Worm (Caenorhabditis elegans) whole organism, early embryonic: ENCODE results near the gene cutl-27.

Experiments
- F13C5.2 ChIP-seq: sonication (generic microtip); optimal IDR thresholded peaks from 2 replicates; lab custom pipeline; 2017; ENCODE audit warnings: mild to moderate bottlenecking, missing genetic modification characterization, inconsistent platforms, missing compliant biosample characterization
- ceh-36 ChIP-seq: sonication (generic microtip); optimal IDR thresholded peaks from 2 replicates; lab custom pipeline; 2016; ENCODE audit warnings: missing genetic modification characterization, inconsistent platforms, missing compliant biosample characterization
- hmg-4 ChIP-seq: fragments of 200-800 bp; sonication (Bioruptor generic); optimal IDR thresholded peaks from 2 replicates; lab custom pipeline; 2018; ENCODE audit warnings: mild to moderate bottlenecking, missing genetic modification characterization, missing compliant biosample characterization

- no peak for TF ChIP-seq hmg-4 (GFP tag; lab: Kevin White, UChicago)
- TF ChIP-seq F13C5.2 (tag; lab: Kevin White, UChicago): no peak
- no peak for TF ChIP-seq ceh-36 (tag; lab: Kevin White, UChicago)
These were observed 22.9 kb upstream of the cutl-27 start for ce11 chrIV:11855424-11855823.
